Worm (Caenorhabditis elegans) whole organism, young adult: ENCODE results near the gene C25H3.3.

Experiments used
- B0336.3 ChIP-seq: fragments of 200-800 bp; sonication (Bioruptor generic); IDR thresholded peaks from 2 replicates; pipeline ENCODE4 v1.3.6; 2022; ENCODE audit warnings: missing genetic modification characterization, missing compliant biosample characterization
- C17E4.6 ChIP-seq: fragments of 200-800 bp; sonication (Bioruptor generic); IDR thresholded peaks from 2 replicates; pipeline ENCODE4 v1.3.6; 2022; ENCODE audit warnings: missing genetic modification reagents, missing genetic modification characterization, missing compliant biosample characterization
- D2030.7 ChIP-seq: fragments of 200-800 bp; sonication (Bioruptor generic); IDR thresholded peaks from 2 replicates; pipeline ENCODE4 v1.3.6; 2022; ENCODE audit warnings: missing genetic modification reagents, missing genetic modification characterization, missing compliant biosample characterization
- F10E7.11 ChIP-seq: sonication (generic microtip); optimal IDR thresholded peaks from 2 replicates; lab custom pipeline; 2017; ENCODE audit warnings: mild to moderate bottlenecking, missing genetic modification characterization, moderate library complexity, missing compliant biosample characterization
- F23B12.7 ChIP-seq: sonication (generic microtip); optimal IDR thresholded peaks from 2 replicates; lab custom pipeline; 2017; ENCODE audit warnings: missing genetic modification characterization, mild to moderate bottlenecking, missing compliant biosample characterization, antibody characterized with exemption, moderate library complexity; ENCODE audit not compliant: insufficient read depth
- F37B4.10 ChIP-seq: fragments of 200-800 bp; sonication (Bioruptor generic); IDR thresholded peaks from 2 replicates; pipeline ENCODE4 v1.3.6; 2022; ENCODE audit warnings: missing genetic modification characterization, missing compliant biosample characterization
- F52B5.7 ChIP-seq: sonication (generic microtip); optimal IDR thresholded peaks from 2 replicates; lab custom pipeline; 2016; ENCODE audit warnings: mild to moderate bottlenecking, missing genetic modification characterization, missing compliant biosample characterization
- F55B11.4 ChIP-seq: sonication (generic microtip); optimal IDR thresholded peaks from 2 replicates; lab custom pipeline; 2016; ENCODE audit warnings: missing compliant biosample characterization, missing genetic modification characterization, borderline replicate concordance; ENCODE audit not compliant: insufficient read depth
- F57C9.4 ChIP-seq: sonication (generic microtip); optimal IDR thresholded peaks from 2 replicates; lab custom pipeline; 2017; ENCODE audit warnings: mild to moderate bottlenecking, missing genetic modification characterization, missing compliant biosample characterization
- Y53F4B.3 ChIP-seq: fragments of 200-800 bp; sonication (Bioruptor generic); IDR thresholded peaks from 2 replicates; pipeline ENCODE4 v1.3.6; 2022; ENCODE audit warnings: missing genetic modification reagents, missing genetic modification characterization, missing compliant biosample characterization
- Y95B8A.8 ChIP-seq: fragments of 200-800 bp; sonication (Bioruptor generic); IDR thresholded peaks from 2 replicates; pipeline ENCODE4 v1.3.6; 2022; ENCODE audit warnings: missing genetic modification reagents, missing genetic modification characterization, missing compliant biosample characterization
- ama-1 ChIP-seq, 3 experiments: fragments of 150-350 bp in 1 of 3; sonication (generic microtip) in 2 of 3; optimal IDR thresholded peaks; 2 replicates each; lab custom pipeline; 2014 to 2018; ENCODE audit warnings: missing biosample characterization in 2 of 3, missing genetic modification characterization in 2 of 3, missing genetic modification reagents in 2 of 3
- aptf-3 ChIP-seq: fragments of 200-800 bp; sonication (Bioruptor generic); IDR thresholded peaks from 2 replicates; pipeline ENCODE4 v1.3.6; 2022; ENCODE audit warnings: missing genetic modification characterization, missing compliant biosample characterization
- atf-7 ChIP-seq: sonication (generic microtip); optimal IDR thresholded peaks from 2 replicates; lab custom pipeline; 2017; ENCODE audit warnings: mild to moderate bottlenecking, missing genetic modification characterization, missing compliant biosample characterization
- attf-5 ChIP-seq: fragments of 200-800 bp; sonication (Bioruptor generic); optimal IDR thresholded peaks from 2 replicates; lab custom pipeline; 2018; ENCODE audit warnings: mild to moderate bottlenecking, missing genetic modification characterization, missing compliant biosample characterization
- cebp-1 ChIP-seq, 2 experiments: fragments of 200-800 bp in 1 of 2; sonication (Bioruptor generic) in 1 of 2; sonication (generic microtip) in 1 of 2; IDR thresholded peaks in 1 of 2; optimal IDR thresholded peaks in 1 of 2; 2 replicates each; pipeline versions ENCODE4 v1.3.6 to Lab custom; 2017 to 2022; ENCODE audit warnings: missing compliant biosample characterization in 2 of 2, missing genetic modification characterization in 2 of 2, mild to moderate bottlenecking in 1 of 2, missing genetic modification reagents in 1 of 2, moderate library complexity in 1 of 2
- ceh-100 ChIP-seq: fragments of 200-800 bp; sonication (Bioruptor generic); IDR thresholded peaks from 2 replicates; pipeline ENCODE4 v1.3.6; 2022; ENCODE audit warnings: missing genetic modification reagents, missing genetic modification characterization, missing compliant biosample characterization
- ceh-79 ChIP-seq: sonication (generic microtip); optimal IDR thresholded peaks from 2 replicates; lab custom pipeline; 2017; ENCODE audit warnings: mild to moderate bottlenecking, missing genetic modification characterization, missing compliant biosample characterization
- chd-7 ChIP-seq: sonication (generic microtip); optimal IDR thresholded peaks from 2 replicates; lab custom pipeline; 2016; ENCODE audit warnings: mild to moderate bottlenecking, missing genetic modification characterization, moderate library complexity, missing compliant biosample characterization
- die-1 ChIP-seq: sonication (generic microtip); optimal IDR thresholded peaks from 2 replicates; lab custom pipeline; 2016; ENCODE audit warnings: missing genotype, mild to moderate bottlenecking, missing genetic modification characterization, missing compliant biosample characterization
- dpff-1 ChIP-seq: sonication (generic microtip); optimal IDR thresholded peaks from 2 replicates; lab custom pipeline; 2017; ENCODE audit warnings: mild to moderate bottlenecking, missing genetic modification characterization, missing compliant biosample characterization
- egl-44 ChIP-seq: fragments of 200-800 bp; sonication (Bioruptor generic); IDR thresholded peaks from 2 replicates; pipeline ENCODE4 v1.3.6; 2022; ENCODE audit warnings: missing genetic modification reagents, missing genetic modification characterization, missing compliant biosample characterization
- him-1 ChIP-seq: sonication (generic microtip); optimal IDR thresholded peaks from 2 replicates; lab custom pipeline; 2016; ENCODE audit warnings: missing genotype, missing genetic modification reagents, missing genetic modification characterization, missing compliant biosample characterization
- hlh-12 ChIP-seq: sonication (generic microtip); optimal IDR thresholded peaks from 2 replicates; lab custom pipeline; 2016; ENCODE audit warnings: missing genetic modification characterization, missing compliant biosample characterization
- hsf-1 ChIP-seq: fragments of 200-800 bp; sonication (Bioruptor generic); IDR thresholded peaks from 2 replicates; pipeline ENCODE4 v1.3.6; 2022; ENCODE audit warnings: missing genetic modification reagents, missing genetic modification characterization, missing compliant biosample characterization
- lag-1 ChIP-seq: fragments of 200-800 bp; sonication (Bioruptor generic); IDR thresholded peaks from 2 replicates; pipeline ENCODE4 v1.3.6; 2022; ENCODE audit warnings: missing genetic modification reagents, missing genetic modification characterization, missing compliant biosample characterization
- lin-26 ChIP-seq: fragments of 200-800 bp; sonication (Bioruptor generic); IDR thresholded peaks from 2 replicates; pipeline ENCODE4 v1.3.6; 2022; ENCODE audit warnings: missing genetic modification reagents, missing genetic modification characterization, missing compliant biosample characterization
- madf-10 ChIP-seq: sonication (generic microtip); optimal IDR thresholded peaks from 2 replicates; lab custom pipeline; 2016; ENCODE audit warnings: mild to moderate bottlenecking, missing genetic modification characterization, missing compliant biosample characterization
- mel-28 ChIP-seq: sonication (generic microtip); optimal IDR thresholded peaks from 2 replicates; lab custom pipeline; 2016; ENCODE audit warnings: borderline replicate concordance, mild to moderate bottlenecking, missing genetic modification characterization, missing compliant biosample characterization
- mxl-1 ChIP-seq: sonication (generic microtip); optimal IDR thresholded peaks from 2 replicates; lab custom pipeline; 2016; ENCODE audit warnings: missing genetic modification characterization, missing compliant biosample characterization
- nfya-2 ChIP-seq: fragments of 200-800 bp; sonication (Bioruptor generic); IDR thresholded peaks from 2 replicates; pipeline ENCODE4 v1.3.6; 2022; ENCODE audit warnings: missing genetic modification reagents, missing genetic modification characterization, missing compliant biosample characterization
- nhr-120 ChIP-seq: fragments of 200-800 bp; sonication (Bioruptor generic); IDR thresholded peaks from 2 replicates; pipeline ENCODE4 v1.3.6; 2022; ENCODE audit warnings: missing genetic modification characterization, missing compliant biosample characterization
- nhr-80 ChIP-seq: sonication (generic microtip); optimal IDR thresholded peaks from 2 replicates; lab custom pipeline; 2016; ENCODE audit warnings: missing genetic modification characterization, missing compliant biosample characterization
- rcor-1 ChIP-seq: fragments of 200-800 bp; sonication (Bioruptor generic); IDR thresholded peaks from 2 replicates; pipeline ENCODE4 v1.3.6; 2022; ENCODE audit warnings: missing genetic modification reagents, missing genetic modification characterization, missing compliant biosample characterization
- snpc-1.1 ChIP-seq: sonication (generic microtip); optimal IDR thresholded peaks from 2 replicates; lab custom pipeline; 2017; ENCODE audit warnings: missing genetic modification characterization, mild to moderate bottlenecking, missing compliant biosample characterization, antibody characterized with exemption, moderate library complexity, missing genotype, missing genetic modification reagents; ENCODE audit not compliant: insufficient read depth
- snpc-1.3 ChIP-seq: sonication (generic microtip); optimal IDR thresholded peaks from 2 replicates; lab custom pipeline; 2017; ENCODE audit warnings: missing genetic modification characterization, mild to moderate bottlenecking, missing compliant biosample characterization, antibody characterized with exemption, moderate library complexity, missing genotype, missing genetic modification reagents; ENCODE audit not compliant: insufficient read depth
- snpc-4 ChIP-seq, 5 experiments: fragments of 150-350 bp in 1 of 5; sonication (generic microtip) in 4 of 5; optimal IDR thresholded peaks; 2 replicates each; lab custom pipeline; 2014 to 2018; ENCODE audit warnings: missing genetic modification characterization in 5 of 5, missing biosample characterization in 3 of 5, antibody characterized with exemption in 2 of 5, mild to moderate bottlenecking in 2 of 5, missing compliant biosample characterization in 2 of 5, missing genotype in 2 of 5, moderate library complexity in 2 of 5, missing genetic modification reagents in 1 of 5
- tbp1 ChIP-seq: fragments of 200-800 bp; sonication (Bioruptor generic); optimal IDR thresholded peaks from 2 replicates; lab custom pipeline; 2018; ENCODE audit warnings: mild to moderate bottlenecking, missing genetic modification characterization, missing compliant biosample characterization
- tlf-1 ChIP-seq: fragments of 200-800 bp; sonication (Bioruptor generic); optimal IDR thresholded peaks from 2 replicates; lab custom pipeline; 2018; ENCODE audit warnings: mild to moderate bottlenecking, missing genetic modification characterization, missing compliant biosample characterization
- ztf-22 ChIP-seq: fragments of 200-800 bp; sonication (Bioruptor generic); optimal IDR thresholded peaks from 2 replicates; lab custom pipeline; 2018; ENCODE audit warnings: mild to moderate bottlenecking, missing genetic modification characterization, moderate library complexity, missing compliant biosample characterization
- ztf-25 ChIP-seq: fragments of 200-800 bp; sonication (Bioruptor generic); IDR thresholded peaks from 2 replicates; pipeline ENCODE4 v1.3.6; 2022; ENCODE audit warnings: missing genetic modification reagents, missing genetic modification characterization, missing compliant biosample characterization
- ztf-26 ChIP-seq: sonication (generic microtip); optimal IDR thresholded peaks from 2 replicates; lab custom pipeline; 2017; ENCODE audit warnings: missing genetic modification characterization, missing compliant biosample characterization
- ztf-28 ChIP-seq: fragments of 200-800 bp; sonication (Bioruptor generic); IDR thresholded peaks from 2 replicates; pipeline ENCODE4 v1.3.6; 2022; ENCODE audit warnings: missing genetic modification reagents, missing genetic modification characterization, missing compliant biosample characterization

Gene C25H3.3

DNA sequence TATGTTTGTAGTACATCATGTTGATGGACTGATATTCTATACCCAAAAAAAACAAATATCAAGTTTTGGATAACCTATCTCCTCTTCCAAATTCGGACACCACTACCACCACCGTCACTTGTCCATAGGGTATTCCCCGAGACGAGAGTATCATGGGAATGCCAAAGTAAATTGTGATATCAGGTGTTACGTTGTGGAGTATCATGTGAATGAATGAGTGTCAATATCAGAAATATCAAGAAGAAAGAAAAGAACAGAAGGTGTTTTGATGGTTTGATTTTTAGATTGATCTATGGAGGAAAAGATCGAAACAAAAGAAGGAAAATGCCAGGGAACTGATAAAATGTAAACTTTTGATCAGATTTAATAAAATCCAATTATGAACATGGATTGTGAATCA, 4.3 kb downstream of the C25H3.3 start:
- TF ChIP-seq snpc-1.3 (tag; lab: Kevin White, UChicago) (no peak), snpc-4 (GFP tag; optimal IDR thresholded peaks at IDR 0.05; lab: Kevin White, UChicago) (no peak), snpc-4 (tag; optimal IDR thresholded peaks at IDR 0.05; lab: Kevin White, UChicago) (peak in 2 of 4 experiments; percentile 21 to 64), lin-26 (GFP tag; lab: Robert Waterston, UW) (peak; percentile 51; the same call in 1 of the 2 replicates), nhr-80 (tag; lab: Kevin White, UChicago) (peak; percentile 58), rcor-1 (GFP tag; lab: Robert Waterston, UW) (no peak), cebp-1 (GFP tag; IDR thresholded peaks at IDR 0.05; lab: Robert Waterston, UW) (no peak), cebp-1 (tag; optimal IDR thresholded peaks at IDR 0.05; lab: Kevin White, UChicago) (peak; percentile 52), ztf-26 (tag; lab: Kevin White, UChicago) (peak; percentile 11), attf-5 (GFP tag; lab: Kevin White, UChicago) (peak; percentile 37), ztf-28 (GFP tag; lab: Robert Waterston, UW) (no peak), mxl-1 (no peak), tlf-1 (GFP tag; lab: Kevin White, UChicago) (peak; percentile 25), tbp1 (GFP tag; lab: Kevin White, UChicago) (peak; percentile 29), atf-7 (tag; lab: Kevin White, UChicago) (peak; percentile 41), B0336.3 (GFP tag; lab: Robert Waterston, UW) (0 out of 2 replicates have a peak, but pooled peaks have one; percentile 20), chd-7 (tag; lab: Kevin White, UChicago) (peak; percentile 33)

DNA sequence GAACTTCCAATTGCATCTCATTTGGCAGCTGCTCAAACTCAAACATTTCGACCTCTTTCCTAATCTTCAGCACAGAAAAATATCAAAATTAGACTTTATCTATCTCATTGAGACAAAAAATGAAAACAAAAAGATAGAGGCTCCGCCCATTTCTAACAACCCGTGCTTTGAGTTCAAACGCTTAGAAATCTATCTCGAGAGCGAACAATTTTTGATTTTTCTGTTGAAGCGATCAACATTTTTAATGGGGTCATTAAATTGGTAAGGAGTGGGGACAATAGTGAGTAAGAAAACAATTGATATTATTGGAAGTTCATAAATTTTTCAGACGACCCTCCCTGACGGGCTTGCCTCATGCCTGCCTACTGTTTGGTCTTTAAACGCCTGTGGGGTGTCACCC, 4.9 kb downstream of the C25H3.3 start, which contains the start of the genes C25H3.10 and C25H3.1:
TSS of gene C25H3.10 (minus strand) at position 101 of the 400 bp plus-strand sequence.
TSS of gene C25H3.1 (plus strand) at position 203 of the 400 bp plus-strand sequence.
- no peak for TF ChIP-seq lag-1 (GFP tag; lab: Robert Waterston, UW)
- TF ChIP-seq dpff-1 (tag; lab: Kevin White, UChicago) = no peak
- no peak for TF ChIP-seq ama-1 (optimal IDR thresholded peaks at IDR 0.05; lab: Kevin White, UChicago)
- no peak for TF ChIP-seq ama-1 (GFP tag; optimal IDR thresholded peaks at IDR 0.05; lab: Kevin White, UChicago)
- TF ChIP-seq ztf-22 (GFP tag; lab: Kevin White, UChicago) = no peak
- no peak for TF ChIP-seq F52B5.7 (tag; lab: Kevin White, UChicago)
- no peak for TF ChIP-seq nhr-120
- TF ChIP-seq F37B4.10 (GFP tag; lab: Robert Waterston, UW) = no peak
- no peak for TF ChIP-seq die-1 (tag; lab: Kevin White, UChicago)
- no peak for TF ChIP-seq hsf-1 (GFP tag; lab: Robert Waterston, UW)
- no peak for TF ChIP-seq F57C9.4 (tag; lab: Kevin White, UChicago)
- no peak for TF ChIP-seq mel-28 (tag; lab: Kevin White, UChicago)
- no peak for TF ChIP-seq snpc-1.1
- TF ChIP-seq aptf-3 (GFP tag; lab: Robert Waterston, UW) = no peak

DNA sequence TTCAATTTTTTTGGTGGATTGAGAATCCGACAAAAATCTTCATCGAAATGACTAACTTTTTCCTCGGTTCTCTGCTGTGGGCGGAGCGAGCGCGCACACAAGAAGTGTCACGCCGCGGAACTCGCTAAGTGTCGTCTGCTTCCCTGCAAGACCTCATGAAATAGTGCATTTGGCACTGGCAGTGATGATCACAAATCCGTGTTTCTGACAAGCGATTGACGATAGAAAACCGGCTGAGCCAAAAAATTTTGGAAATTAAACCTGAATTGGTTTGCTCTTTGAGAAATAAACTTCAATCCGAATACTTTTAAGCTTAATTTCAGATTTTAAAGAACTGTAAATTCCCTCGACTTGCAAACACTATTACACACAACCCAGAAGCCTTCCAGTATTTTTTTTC, 7.5 kb downstream of the C25H3.3 start:
- no peak for TF ChIP-seq dpff-1 (tag; lab: Kevin White, UChicago)
- TF ChIP-seq rcor-1 (GFP tag; lab: Robert Waterston, UW) = peak; percentile 48; the same call in 1 of the 2 replicates
- peak; percentile 88 for TF ChIP-seq him-1 (tag; lab: Kevin White, UChicago)
- no peak; the same call in 1 of the 2 replicates for TF ChIP-seq C17E4.6 (GFP tag; lab: Robert Waterston, UW)
- TF ChIP-seq ztf-22 (GFP tag; lab: Kevin White, UChicago) = no peak
- no peak for TF ChIP-seq Y95B8A.8 (GFP tag; lab: Robert Waterston, UW)
- no peak for TF ChIP-seq ceh-100 (GFP tag; lab: Robert Waterston, UW)
- TF ChIP-seq mel-28 (tag; lab: Kevin White, UChicago) = no peak
- TF ChIP-seq ztf-25 (GFP tag; lab: Robert Waterston, UW) = no peak
- TF ChIP-seq die-1 (tag; lab: Kevin White, UChicago) = no peak
- TF ChIP-seq nhr-120 = no peak
- peak; percentile 39 for TF ChIP-seq F23B12.7 (tag; lab: Kevin White, UChicago)
- no peak for TF ChIP-seq hlh-12 (tag; lab: Kevin White, UChicago)
- peak; percentile 81 for TF ChIP-seq D2030.7 (GFP tag; lab: Robert Waterston, UW)
- TF ChIP-seq F52B5.7 (tag; lab: Kevin White, UChicago) = no peak
- TF ChIP-seq F10E7.11 (tag; lab: Kevin White, UChicago) = no peak
- no peak for TF ChIP-seq ceh-79 (tag; lab: Kevin White, UChicago)
- TF ChIP-seq egl-44 = no peak
- no peak for TF ChIP-seq madf-10
- TF ChIP-seq F55B11.4 (tag; lab: Kevin White, UChicago) = no peak
- no peak for TF ChIP-seq tlf-1 (GFP tag; lab: Kevin White, UChicago)
- TF ChIP-seq nfya-2 = no peak
- TF ChIP-seq Y53F4B.3 = no peak
